Worm (Caenorhabditis elegans) whole organism, L1 larva: ENCODE data around the gene osm-11.

ENCODE experiments used
- C16A3.4 ChIP-seq: fragments of 150-350 bp; optimal IDR thresholded peaks from 2 replicates; lab custom pipeline; 2014; ENCODE audit warnings: missing biosample characterization, missing genetic modification characterization
- F16B12.6 ChIP-seq: fragments of 150-350 bp; optimal IDR thresholded peaks from 2 replicates; lab custom pipeline; 2014; ENCODE audit warnings: missing biosample characterization, missing genetic modification characterization
- alr-1 ChIP-seq: fragments of 200-800 bp; sonication (Bioruptor generic); optimal IDR thresholded peaks from 2 replicates; lab custom pipeline; 2018; ENCODE audit warnings: borderline replicate concordance, mild to moderate bottlenecking, missing genetic modification characterization, missing compliant biosample characterization
- ama-1 ChIP-seq: fragments of 150-350 bp; optimal IDR thresholded peaks from 2 replicates; lab custom pipeline; 2014
- ceh-8 ChIP-seq: fragments of 200-800 bp; sonication (Bioruptor generic); optimal IDR thresholded peaks from 2 replicates; lab custom pipeline; 2018; ENCODE audit warnings: mild to moderate bottlenecking, missing genetic modification characterization, moderate library complexity, missing compliant biosample characterization
- ceh-82 ChIP-seq, 3 experiments: fragments of 150-350 bp in 1 of 3; sonication (generic microtip) in 2 of 3; optimal IDR thresholded peaks; 2 replicates each; lab custom pipeline; 2014 to 2017; ENCODE audit warnings: missing biosample characterization in 3 of 3, missing genetic modification characterization in 3 of 3
- ceh-90 ChIP-seq: sonication (generic microtip); optimal IDR thresholded peaks from 2 replicates; lab custom pipeline; 2016; ENCODE audit warnings: missing genetic modification characterization, missing compliant biosample characterization
- dpl-1 ChIP-seq, 3 experiments: fragments of 150-350 bp in 2 of 3; sonication (generic microtip) in 1 of 3; optimal IDR thresholded peaks; 2 replicates each; lab custom pipeline; 2014 to 2017; ENCODE audit warnings: missing biosample characterization in 3 of 3, missing genetic modification characterization in 3 of 3, missing genetic modification reagents in 3 of 3
- efl-1 ChIP-seq, 4 experiments: fragments of 150-350 bp; optimal IDR thresholded peaks in 3 of 4; peaks in 1 of 4; 1 replicate in 1 of 4; 2 replicates in 3 of 4; lab custom pipeline; 2014; ENCODE audit warnings: missing biosample characterization in 2 of 4, missing genetic modification characterization in 2 of 4, missing genetic modification reagents in 2 of 4
- efl-3 ChIP-seq: fragments of 200-800 bp; sonication (Bioruptor generic); optimal IDR thresholded peaks from 2 replicates; lab custom pipeline; 2018; ENCODE audit warnings: mild to moderate bottlenecking, missing genetic modification characterization, missing compliant biosample characterization
- ets-5 ChIP-seq: fragments of 200-800 bp; sonication (Bioruptor generic); IDR thresholded peaks from 2 replicates; pipeline ENCODE4 v1.3.6; 2022; ENCODE audit warnings: missing genetic modification characterization, missing compliant biosample characterization
- fkh-4 ChIP-seq: sonication (generic microtip); optimal IDR thresholded peaks from 2 replicates; lab custom pipeline; 2016; ENCODE audit warnings: missing compliant biosample characterization, missing genetic modification characterization, borderline replicate concordance
- fos-1 ChIP-seq: fragments of 150-350 bp; optimal IDR thresholded peaks from 2 replicates; lab custom pipeline; 2014; ENCODE audit warnings: missing biosample characterization, missing genetic modification characterization
- hlh-17 ChIP-seq: fragments of 200-800 bp; sonication (Bioruptor generic); optimal IDR thresholded peaks from 2 replicates; lab custom pipeline; 2018; ENCODE audit warnings: missing genetic modification characterization, mild to moderate bottlenecking, missing compliant biosample characterization, moderate library complexity, borderline replicate concordance
- hpl-2 ChIP-seq: fragments of 150-350 bp; optimal IDR thresholded peaks from 2 replicates; lab custom pipeline; 2014; ENCODE audit warnings: missing biosample characterization, missing genetic modification reagents, missing genetic modification characterization
- irx-1 ChIP-seq: sonication (generic microtip); optimal IDR thresholded peaks from 2 replicates; lab custom pipeline; 2016; ENCODE audit warnings: missing genetic modification characterization, missing compliant biosample characterization
- isw-1 ChIP-seq: fragments of 200-800 bp; sonication (Bioruptor generic); IDR thresholded peaks from 2 replicates; pipeline ENCODE4 v1.3.6; 2022; ENCODE audit warnings: missing genetic modification characterization, missing compliant biosample characterization
- jun-1 ChIP-seq: fragments of 150-350 bp; optimal IDR thresholded peaks from 2 replicates; lab custom pipeline; 2014; ENCODE audit warnings: missing biosample characterization, missing genetic modification reagents, missing genetic modification characterization
- lin-39 ChIP-seq: fragments of 150-350 bp; optimal IDR thresholded peaks from 2 replicates; lab custom pipeline; 2014; ENCODE audit warnings: missing biosample characterization, missing genetic modification reagents, missing genetic modification characterization
- lir-3 ChIP-seq: sonication (generic microtip); optimal IDR thresholded peaks from 2 replicates; lab custom pipeline; 2016; ENCODE audit warnings: mild to moderate bottlenecking, missing genetic modification characterization, moderate library complexity, missing compliant biosample characterization; ENCODE audit not compliant: poor library complexity
- lsy-2 ChIP-seq, 2 experiments: fragments of 150-350 bp; optimal IDR thresholded peaks; 2 replicates each; lab custom pipeline; 2014; ENCODE audit warnings: missing biosample characterization in 2 of 2, missing genetic modification characterization in 2 of 2
- mep-1 ChIP-seq: fragments of 150-350 bp; optimal IDR thresholded peaks from 2 replicates; lab custom pipeline; 2014; ENCODE audit warnings: missing biosample characterization, missing genetic modification characterization
- nhr-11 ChIP-seq: fragments of 150-350 bp; optimal IDR thresholded peaks from 2 replicates; lab custom pipeline; 2014; ENCODE audit warnings: missing biosample characterization, missing genetic modification characterization
- nhr-19 ChIP-seq: fragments of 200-800 bp; sonication (Bioruptor generic); conservative IDR thresholded peaks from 2 replicates; pipeline ENCODE4 v1.3.6; 2022; ENCODE audit warnings: missing genetic modification characterization, missing compliant biosample characterization
- nhr-20 ChIP-seq: sonication (generic microtip); optimal IDR thresholded peaks from 2 replicates; lab custom pipeline; 2016; ENCODE audit warnings: mild to moderate bottlenecking, missing genetic modification characterization, missing compliant biosample characterization
- nhr-237 ChIP-seq: fragments of 150-350 bp; optimal IDR thresholded peaks from 2 replicates; lab custom pipeline; 2014; ENCODE audit warnings: missing biosample characterization, missing genetic modification characterization
- nhr-76 ChIP-seq: sonication (generic microtip); optimal IDR thresholded peaks from 2 replicates; lab custom pipeline; 2017; ENCODE audit warnings: missing biosample characterization, missing genetic modification characterization
- nhr-84 ChIP-seq: sonication (generic microtip); optimal IDR thresholded peaks from 2 replicates; lab custom pipeline; 2017; ENCODE audit warnings: missing biosample characterization, missing genetic modification characterization
- nhr-85 ChIP-seq: sonication (generic microtip); peaks from one replicate; lab custom pipeline; 2016; ENCODE audit warnings: missing genetic modification characterization, inconsistent platforms, missing compliant biosample characterization
- pag-3 ChIP-seq: sonication (generic microtip); optimal IDR thresholded peaks from 2 replicates; lab custom pipeline; 2017; ENCODE audit warnings: missing genetic modification characterization, mild to moderate bottlenecking, missing compliant biosample characterization, antibody characterized with exemption, borderline replicate concordance; ENCODE audit not compliant: insufficient read depth
- pax-3 ChIP-seq: fragments of 200-800 bp; sonication (Bioruptor generic); optimal IDR thresholded peaks from 2 replicates; lab custom pipeline; 2018; ENCODE audit warnings: mild to moderate bottlenecking, missing genetic modification characterization, moderate library complexity, missing compliant biosample characterization
- snpc-4 ChIP-seq: fragments of 150-350 bp; optimal IDR thresholded peaks from 2 replicates; lab custom pipeline; 2014; ENCODE audit warnings: missing biosample characterization, missing genetic modification characterization
- tbx-2 ChIP-seq: sonication (generic microtip); optimal IDR thresholded peaks from 2 replicates; lab custom pipeline; 2016; ENCODE audit warnings: missing genetic modification characterization, missing compliant biosample characterization
- unc-130 ChIP-seq: fragments of 150-350 bp; optimal IDR thresholded peaks from 2 replicates; lab custom pipeline; 2017; ENCODE audit warnings: missing biosample characterization, missing genetic modification characterization, inconsistent platforms
- unc-30 ChIP-seq: sonication (generic microtip); optimal IDR thresholded peaks from 2 replicates; lab custom pipeline; 2017; ENCODE audit warnings: missing biosample characterization, missing genetic modification characterization
- unc-86 ChIP-seq: sonication (generic microtip); optimal IDR thresholded peaks from 2 replicates; lab custom pipeline; 2016; ENCODE audit warnings: missing genetic modification characterization, missing compliant biosample characterization
- unc-98 ChIP-seq: fragments of 200-800 bp; sonication (Bioruptor generic); IDR thresholded peaks from 2 replicates; pipeline ENCODE4 v1.3.6; 2022; ENCODE audit warnings: missing genetic modification characterization, missing compliant biosample characterization
- vab-15 ChIP-seq: sonication (generic microtip); optimal IDR thresholded peaks from 2 replicates; lab custom pipeline; 2017; ENCODE audit warnings: missing genotype, mild to moderate bottlenecking, missing genetic modification characterization, missing compliant biosample characterization
- zag-1 ChIP-seq: fragments of 150-350 bp; optimal IDR thresholded peaks from 2 replicates; lab custom pipeline; 2014; ENCODE audit warnings: missing biosample characterization, missing genetic modification characterization
- ztf-11 ChIP-seq, 2 experiments: sonication (generic microtip); optimal IDR thresholded peaks; 2 replicates each; lab custom pipeline; 2016 to 2017; ENCODE audit warnings: missing genetic modification characterization in 2 of 2, missing biosample characterization in 1 of 2, missing compliant biosample characterization in 1 of 2

osm-11 gene

DNA sequence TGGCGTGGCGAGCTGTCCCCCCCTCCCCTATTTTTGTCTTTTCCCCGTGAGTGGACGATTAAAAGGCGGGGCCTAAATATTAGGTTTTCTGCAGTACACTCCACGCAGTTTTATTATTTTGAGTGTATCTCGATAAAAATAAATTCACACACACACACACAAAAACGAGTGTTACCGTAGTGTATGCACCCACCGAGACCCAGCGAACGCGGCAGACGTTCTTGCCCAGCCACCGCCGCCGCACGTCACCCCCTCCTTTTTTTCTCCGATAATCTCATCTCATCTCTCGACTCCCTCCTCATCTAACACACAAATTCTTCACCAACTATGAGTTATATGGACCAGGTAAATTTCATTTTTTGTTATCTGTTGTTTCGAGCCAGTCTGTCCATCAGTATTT lies 12.9 kb upstream of the osm-11 start, which contains the start of gene fubl-3 (continued):
- no peak for TF ChIP-seq ztf-11 (tag; optimal IDR thresholded peaks at IDR 0.05; lab: Kevin White, UChicago)
- peak; percentile 51 for TF ChIP-seq unc-130 (tag; lab: Kevin White, UChicago)
- no peak for TF ChIP-seq nhr-237 (tag; lab: Kevin White, UChicago)
- no peak for TF ChIP-seq unc-30 (tag; lab: Kevin White, UChicago)
- peak; percentile 11 for TF ChIP-seq snpc-4
- no peak for TF ChIP-seq isw-1 (GFP tag; lab: Robert Waterston, UW)
- TF ChIP-seq hlh-17 (GFP tag; lab: Kevin White, UChicago), result no peak
- no peak for TF ChIP-seq vab-15 (tag; lab: Kevin White, UChicago)
- no peak for TF ChIP-seq irx-1 (tag; lab: Kevin White, UChicago)
- peak; percentile 86 to 96 for TF ChIP-seq lsy-2 (tag; optimal IDR thresholded peaks at IDR 0.05; lab: Kevin White, UChicago)
- no peak for TF ChIP-seq pag-3 (tag; lab: Kevin White, UChicago)
- TF ChIP-seq fkh-4 (tag; lab: Kevin White, UChicago), result no peak
- TF ChIP-seq nhr-11, result no peak
- TF ChIP-seq hpl-2 (GFP tag; lab: Kevin White, UChicago), result no peak
- no peak for TF ChIP-seq zag-1
- no peak for TF ChIP-seq lin-39 (tag; lab: Kevin White, UChicago)
- TF ChIP-seq pax-3 (tag; lab: Kevin White, UChicago), result no peak
- TF ChIP-seq ama-1 (lab: Kevin White, UChicago), result no peak
- TF ChIP-seq nhr-85 (tag; lab: Kevin White, UChicago), result peak; percentile 42
- TF ChIP-seq ceh-8, result no peak
- no peak for TF ChIP-seq ceh-90 (tag; lab: Kevin White, UChicago)
- TF ChIP-seq C16A3.4, result peak; percentile 50
- TF ChIP-seq nhr-20 (tag; lab: Kevin White, UChicago), result peak; percentile 55
- TF ChIP-seq nhr-19 (GFP tag; lab: Robert Waterston, UW), result peak; percentile 22
- TF ChIP-seq ets-5, result no peak
- no peak for TF ChIP-seq fos-1 (tag; lab: Kevin White, UChicago)
- no peak for TF ChIP-seq lir-3 (tag; lab: Kevin White, UChicago)
- no peak for TF ChIP-seq jun-1 (tag; lab: Kevin White, UChicago)
- no peak for TF ChIP-seq unc-98 (GFP tag; lab: Robert Waterston, UW)
- no peak for TF ChIP-seq dpl-1 (GFP tag; optimal IDR thresholded peaks at IDR 0.05; lab: Kevin White, UChicago)
- TF ChIP-seq tbx-2 (tag; lab: Kevin White, UChicago), result peak; percentile 8
- TF ChIP-seq, all 84 proteins: peak for 23

DNA sequence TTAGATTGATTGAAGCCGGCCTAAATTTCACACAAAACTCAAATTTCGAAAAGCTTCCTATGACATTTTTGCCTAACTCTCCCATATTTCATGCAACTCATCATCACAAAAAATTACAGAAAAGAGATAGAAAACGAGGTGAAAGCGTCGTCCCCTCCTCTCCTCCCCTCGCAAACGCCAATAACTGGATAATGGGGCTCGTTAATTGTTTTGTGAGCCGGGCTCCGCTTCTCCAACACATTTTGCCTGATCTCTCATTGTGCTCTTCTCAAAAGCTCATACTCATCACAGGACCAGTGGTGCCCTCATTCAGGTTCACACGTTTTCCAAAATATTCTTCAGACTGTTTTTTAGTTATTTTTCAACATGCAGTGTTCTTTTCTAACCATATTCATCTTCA lies 7.4 kb upstream of the osm-11 start, which contains the start of gene pbo-6:
Gene pbo-6, plus strand, starts transcription at position 240 of the 400 bp plus-strand sequence.
- TF ChIP-seq snpc-4 (no peak), unc-130 (tag; lab: Kevin White, UChicago) (no peak), vab-15 (tag; lab: Kevin White, UChicago) (no peak), nhr-76 (no peak), ceh-82 (tag; optimal IDR thresholded peaks at IDR 0.05; lab: Kevin White, UChicago) (no peak), efl-1 (optimal IDR thresholded peaks at IDR 0.05; lab: Kevin White, UChicago) (no peak), efl-1 (GFP tag; optimal IDR thresholded peaks at IDR 0.05 in 1 of 2; lab: Kevin White, UChicago) (no peak), alr-1 (tag; lab: Kevin White, UChicago) (no peak), unc-86 (tag; lab: Kevin White, UChicago) (no peak), nhr-11 (no peak), nhr-237 (tag; lab: Kevin White, UChicago) (no peak), F16B12.6 (tag; lab: Kevin White, UChicago) (no peak), nhr-84 (tag; lab: Kevin White, UChicago) (no peak), efl-3 (GFP tag; lab: Kevin White, UChicago) (no peak), mep-1 (tag; lab: Kevin White, UChicago) (no peak)
- TF ChIP-seq, all 84 proteins: peak for 0
